Fruit fly (Drosophila melanogaster): ENCODE data around the gene Alp5.

Gene Alp5

DNA sequence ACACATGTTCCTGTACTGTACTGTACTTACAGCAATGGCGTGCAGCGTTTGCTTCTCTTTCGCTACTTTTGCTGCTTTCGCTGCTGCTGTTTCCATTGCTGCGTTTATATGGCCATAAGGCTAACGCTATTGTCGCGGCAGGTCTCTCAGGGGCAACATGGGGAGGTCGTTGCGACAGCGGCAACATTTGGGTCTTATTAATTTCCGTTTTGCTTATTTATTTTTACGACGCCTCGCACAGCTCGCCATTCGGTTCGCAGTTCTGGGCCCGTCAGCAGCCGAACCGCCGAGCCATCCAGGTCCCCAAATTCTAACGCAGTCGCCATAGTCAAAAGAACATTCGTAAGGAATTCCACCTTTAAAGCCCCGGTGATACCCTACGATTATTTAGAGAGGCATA lies 30.1 kb downstream of the Alp5 start:
- TF ChIP-seq CG8478 (optimal IDR thresholded peaks at IDR 0.05) (no peak), EcR (GFP tag; optimal IDR thresholded peaks at IDR 0.05) (no peak), Dll (optimal IDR thresholded peaks at IDR 0.05) (no peak), pan (optimal IDR thresholded peaks at IDR 0.05) (no peak), psq (optimal IDR thresholded peaks at IDR 0.05) (no peak), usp (GFP tag; optimal IDR thresholded peaks at IDR 0.05) (no peak)

DNA sequence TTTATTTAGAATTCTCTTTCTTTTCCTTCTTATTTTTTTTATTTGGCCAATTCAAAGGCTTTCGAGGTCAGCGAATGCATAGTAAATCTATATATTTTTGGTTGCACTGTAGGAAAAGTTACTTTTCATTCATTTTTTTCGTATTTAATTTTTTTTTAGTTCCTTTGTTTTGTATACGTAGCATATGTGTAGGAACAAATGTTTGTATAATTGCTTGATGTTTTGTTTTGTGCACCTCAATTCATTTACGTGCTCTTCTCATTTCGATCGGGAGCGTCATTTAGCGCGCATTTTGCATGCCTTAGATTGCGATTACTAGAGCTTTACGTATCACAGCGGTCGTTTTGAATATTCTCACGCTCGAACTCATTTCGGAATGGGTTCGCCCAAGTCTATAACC lies 43.8 kb downstream of the Alp5 start:
- TF ChIP-seq CG8478 (optimal IDR thresholded peaks at IDR 0.05): no peak
- no peak for TF ChIP-seq EcR (GFP tag; optimal IDR thresholded peaks at IDR 0.05)
- TF ChIP-seq Dll (optimal IDR thresholded peaks at IDR 0.05): no peak
- TF ChIP-seq usp (GFP tag; optimal IDR thresholded peaks at IDR 0.05): no peak
- TF ChIP-seq psq (optimal IDR thresholded peaks at IDR 0.05): no peak
- TF ChIP-seq pan (optimal IDR thresholded peaks at IDR 0.05): no peak

DNA sequence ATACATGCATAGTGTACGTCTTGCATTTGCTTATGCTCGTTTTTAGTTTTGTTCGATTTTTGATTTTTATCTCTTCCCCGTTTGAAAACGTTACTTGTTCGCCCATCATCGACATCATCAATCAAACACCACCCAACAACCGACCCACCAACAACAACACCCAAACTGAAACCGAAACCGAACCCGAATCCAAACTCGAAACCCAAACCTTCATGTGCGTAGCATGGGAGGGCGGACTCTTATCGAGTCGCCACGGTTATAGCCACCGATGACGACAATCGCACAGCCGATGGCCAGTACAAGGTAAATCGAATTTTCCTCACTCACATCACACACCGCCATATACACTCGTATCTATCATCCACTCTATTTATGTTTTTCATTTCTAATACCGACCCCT lies 44.8 kb downstream of the Alp5 start:
- TF ChIP-seq EcR (GFP tag; optimal IDR thresholded peaks at IDR 0.05) (no peak), CG8478 (optimal IDR thresholded peaks at IDR 0.05) (no peak), Dll (optimal IDR thresholded peaks at IDR 0.05) (no peak), usp (GFP tag; optimal IDR thresholded peaks at IDR 0.05) (no peak), psq (optimal IDR thresholded peaks at IDR 0.05) (no peak), pan (optimal IDR thresholded peaks at IDR 0.05) (no peak)

DNA sequence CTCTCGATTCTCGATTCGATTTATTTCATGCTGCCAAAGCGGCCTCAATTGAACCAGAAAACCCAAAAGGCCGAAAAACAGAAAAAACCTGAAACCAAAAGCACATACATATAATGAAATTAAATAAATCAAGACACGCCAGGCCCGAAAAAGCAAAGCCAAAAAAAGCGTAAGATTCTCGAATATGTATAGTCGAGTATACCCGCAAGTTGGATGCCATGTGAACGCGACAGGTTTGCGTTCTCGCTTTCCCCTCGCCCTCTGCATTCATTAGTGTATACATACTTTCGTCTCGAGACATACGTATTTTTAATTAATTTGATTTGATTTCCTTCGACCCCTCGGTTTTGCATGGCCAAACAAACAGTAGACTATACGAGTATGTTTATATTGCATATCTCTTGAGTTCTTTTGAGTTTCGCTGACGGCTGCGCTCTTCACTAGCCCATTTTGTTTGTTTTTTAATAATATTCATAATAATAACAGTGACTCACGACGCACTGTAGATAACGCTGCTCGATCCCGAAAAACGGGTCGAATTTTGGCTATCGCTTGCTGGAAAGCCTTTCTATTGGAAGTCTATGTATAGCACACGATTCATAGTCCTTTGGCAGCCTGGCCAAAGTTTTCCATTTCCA lies 45.8 kb downstream of the Alp5 start:
- TF ChIP-seq EcR (GFP tag; optimal IDR thresholded peaks at IDR 0.05): no peak
- no peak for TF ChIP-seq Dll (optimal IDR thresholded peaks at IDR 0.05)
- TF ChIP-seq psq (optimal IDR thresholded peaks at IDR 0.05): no peak
- no peak for TF ChIP-seq pan (optimal IDR thresholded peaks at IDR 0.05)
- TF ChIP-seq usp (GFP tag; optimal IDR thresholded peaks at IDR 0.05): no peak
- no peak for TF ChIP-seq CG8478 (optimal IDR thresholded peaks at IDR 0.05)

DNA sequence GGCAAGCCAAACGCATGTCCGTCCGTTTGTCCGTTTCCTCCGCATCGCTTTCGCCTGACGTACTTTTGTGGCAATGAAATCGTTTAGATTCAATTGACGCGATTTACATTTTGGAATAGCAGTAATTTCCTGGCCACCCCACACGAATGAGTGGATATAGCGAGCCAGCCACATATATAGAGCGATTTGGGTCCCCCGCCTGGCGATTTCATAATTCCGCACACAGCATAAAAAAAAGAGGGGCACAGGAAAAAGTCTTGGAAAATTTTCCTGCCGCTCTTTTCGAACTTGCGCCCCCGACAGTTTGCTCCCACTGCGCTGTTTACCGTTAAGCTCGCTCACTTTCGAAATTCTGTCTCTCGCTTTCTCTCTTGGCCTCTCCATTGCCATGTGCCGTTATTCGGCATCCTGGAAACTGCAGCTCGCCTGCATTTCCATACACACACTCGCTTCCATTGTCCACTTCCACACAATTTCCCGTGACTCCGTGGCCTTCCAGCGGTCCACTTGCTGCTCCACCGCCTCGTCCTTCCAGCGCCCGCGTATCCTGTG lies 48.1 kb downstream of the Alp5 start:
- no peak for TF ChIP-seq psq (optimal IDR thresholded peaks at IDR 0.05)
- TF ChIP-seq CG8478 (optimal IDR thresholded peaks at IDR 0.05): no peak
- TF ChIP-seq EcR (GFP tag; optimal IDR thresholded peaks at IDR 0.05): no peak
- TF ChIP-seq usp (GFP tag; optimal IDR thresholded peaks at IDR 0.05): no peak
- no peak for TF ChIP-seq pan (optimal IDR thresholded peaks at IDR 0.05)
- no peak for TF ChIP-seq Dll (optimal IDR thresholded peaks at IDR 0.05)

DNA sequence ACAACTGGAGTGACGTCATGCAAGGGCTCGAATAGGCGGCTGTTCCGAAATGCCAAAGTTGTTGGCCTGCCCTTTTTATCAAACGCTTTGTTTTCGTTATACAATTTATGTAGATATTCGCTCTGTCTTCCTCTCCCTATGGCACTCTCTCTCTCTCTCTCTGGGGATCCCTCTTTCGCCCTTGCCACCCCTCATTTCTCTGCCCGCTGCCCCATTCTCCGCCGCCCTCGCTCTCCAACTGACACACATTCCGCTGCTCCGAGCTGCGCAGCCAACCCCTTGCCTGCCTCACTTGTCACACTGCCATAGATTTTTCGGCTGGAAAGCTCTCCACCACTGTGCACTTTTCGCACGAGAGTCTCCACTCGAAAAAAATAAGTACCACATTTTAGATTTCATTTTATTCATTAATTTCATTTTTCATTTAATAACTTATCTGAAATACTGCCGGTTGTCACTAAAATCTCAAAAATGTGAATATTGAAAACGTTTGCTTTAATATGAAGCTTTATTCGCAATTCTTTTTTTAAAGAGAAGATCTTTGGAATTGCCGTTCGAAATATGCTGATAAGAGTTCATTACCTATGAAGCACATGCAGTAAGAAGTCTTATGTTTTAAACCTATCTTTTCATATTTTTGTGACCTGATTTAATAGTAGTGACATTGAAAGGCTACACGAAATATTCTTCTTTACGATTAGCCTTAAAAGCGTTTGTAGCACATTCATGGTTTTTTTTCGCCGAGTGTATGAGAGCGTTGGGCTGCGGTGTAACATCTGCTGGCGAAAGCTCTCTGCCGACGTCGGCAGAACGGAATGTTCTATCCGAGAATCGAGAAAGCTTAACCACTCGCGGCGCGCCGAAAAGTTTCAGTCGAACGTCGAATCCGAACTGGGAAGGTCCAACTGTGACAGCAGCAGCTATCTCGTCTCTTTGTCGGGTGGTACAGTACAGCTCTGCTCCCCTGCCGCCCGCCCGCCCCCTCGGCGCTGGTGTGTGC lies 49.6 kb downstream of the Alp5 start:
- TF ChIP-seq Dll (optimal IDR thresholded peaks at IDR 0.05): peak; percentile 88
- TF ChIP-seq EcR (GFP tag; optimal IDR thresholded peaks at IDR 0.05): no peak
- TF ChIP-seq psq (optimal IDR thresholded peaks at IDR 0.05): no peak
- no peak for TF ChIP-seq CG8478 (optimal IDR thresholded peaks at IDR 0.05)

DNA sequence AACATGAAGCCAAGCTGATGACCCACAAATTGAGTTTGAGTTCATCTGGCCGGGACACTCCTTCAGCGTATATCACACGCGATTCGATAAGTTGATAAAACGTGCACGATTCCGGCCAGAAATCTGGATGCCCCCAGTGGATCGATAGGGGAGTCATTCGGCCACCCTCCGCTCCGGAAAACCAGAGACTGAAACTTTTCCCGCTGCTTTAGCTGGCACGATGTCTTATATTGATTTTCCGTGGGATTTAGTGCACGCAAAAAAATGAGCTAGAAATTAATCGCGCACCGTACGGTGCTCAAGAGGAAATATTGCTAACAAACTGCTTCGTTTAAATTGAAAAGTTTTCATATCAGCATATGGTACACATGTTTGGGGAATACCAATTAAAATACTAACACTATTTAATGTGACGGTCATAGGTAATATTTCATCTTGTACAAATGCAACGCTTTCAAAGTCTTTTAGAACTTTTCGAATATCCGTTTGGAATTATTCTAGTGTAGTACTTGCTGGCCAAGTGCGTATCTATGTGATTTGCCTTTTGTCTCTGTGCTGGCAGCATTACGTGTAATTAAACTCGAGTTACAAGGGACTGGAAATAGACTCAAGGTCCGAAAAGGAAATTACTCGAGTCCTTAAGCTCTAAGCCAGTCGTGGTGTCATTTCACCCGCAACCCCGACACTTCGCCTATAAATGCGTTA lies 50.7 kb downstream of the Alp5 start:
- no peak for TF ChIP-seq CG8478 (optimal IDR thresholded peaks at IDR 0.05)
